Worm (Caenorhabditis elegans) whole organism, midembryonic: Measurements from ENCODE around the gene cct-4.

Experiments
- cog-1 ChIP-seq: sonication (generic microtip); optimal IDR thresholded peaks from 2 replicates; lab custom pipeline; 2016; ENCODE audit warnings: missing genetic modification characterization, missing compliant biosample characterization
- flt-1 ChIP-seq: fragments of 200-800 bp; sonication (Bioruptor generic); IDR thresholded peaks from 2 replicates; pipeline ENCODE4 v1.3.6; 2022; ENCODE audit warnings: missing genetic modification characterization, missing compliant biosample characterization
- klf-2 ChIP-seq: fragments of 200-800 bp; sonication (Bioruptor generic); conservative IDR thresholded peaks from 2 replicates; pipeline ENCODE4 v1.3.6; 2022; ENCODE audit warnings: missing genetic modification reagents, missing genetic modification characterization, missing compliant biosample characterization
- ztf-29 ChIP-seq: fragments of 200-800 bp; sonication (Bioruptor generic); IDR thresholded peaks from 2 replicates; pipeline ENCODE4 v1.3.6; 2022; ENCODE audit warnings: missing genetic modification reagents, missing genetic modification characterization, missing compliant biosample characterization

ce11 chrII:8283158-8283717, at the start of gene cct-4, which contains the start of gene nst-1:
- TF ChIP-seq ztf-29 (GFP tag; lab: Robert Waterston, UW) (no peak), flt-1 (GFP tag; lab: Robert Waterston, UW) (no peak), klf-2 (GFP tag; lab: Robert Waterston, UW) (no peak), cog-1 (tag; lab: Kevin White, UChicago) (no peak)
